Worm (Caenorhabditis elegans): ENCODE measurements around the gene mre-11.

DNA sequence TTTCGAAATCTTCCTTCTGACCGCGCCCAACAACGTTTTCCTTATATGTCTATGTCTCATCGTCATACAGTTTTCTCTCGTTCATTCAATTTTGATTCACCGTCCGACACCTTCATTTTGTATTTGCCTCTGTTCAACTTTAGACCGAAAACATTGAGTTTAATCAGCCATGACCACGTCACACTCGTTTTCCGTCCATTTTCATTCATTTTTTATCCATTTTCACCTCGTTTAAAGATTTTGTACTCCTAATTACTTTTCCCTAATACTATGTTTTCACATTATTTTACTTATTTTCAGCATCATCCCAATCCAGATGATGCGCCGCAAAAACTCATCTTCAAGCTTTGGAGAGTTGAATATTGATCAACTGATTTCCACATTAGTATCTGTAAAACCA is 34.4 kb downstream of the mre-11 start, which contains the start of gene pph-1:
- no peak for TF ChIP-seq egl-27 (tag; optimal IDR thresholded peaks at IDR 0.05)
- TF ChIP-seq nhr-237 (tag; optimal IDR thresholded peaks at IDR 0.05), result no peak
- no peak for TF ChIP-seq nhr-28 (tag; optimal IDR thresholded peaks at IDR 0.05)
- no peak for TF ChIP-seq elt-2 (tag; optimal IDR thresholded peaks at IDR 0.05)
- TF ChIP-seq snpc-4 (tag; optimal IDR thresholded peaks at IDR 0.05), result no peak
- no peak for TF ChIP-seq nhr-11 (tag; optimal IDR thresholded peaks at IDR 0.05)
- no peak for TF ChIP-seq hlh-17 (GFP tag; optimal IDR thresholded peaks at IDR 0.05; ENCODE audit: borderline replicate concordance)
- TF ChIP-seq zip-4 (GFP tag; optimal IDR thresholded peaks at IDR 0.05), result no peak
- TF ChIP-seq pax-3 (tag; optimal IDR thresholded peaks at IDR 0.05), result no peak
- no peak for TF ChIP-seq jun-1 (tag; optimal IDR thresholded peaks at IDR 0.05)
- TF ChIP-seq ztf-11 (tag; optimal IDR thresholded peaks at IDR 0.05), result no peak

All from whole organism, L1 larva.